Worm (Caenorhabditis elegans): Measurements from ENCODE around the gene kel-10.
"Not testable (repeated sequence)": the region's sequence is repeated elsewhere in the genome, so short reads cannot be mapped to it uniquely, and the experiment has no call there.

The kel-10 gene

ce11 chrIII:10078151-10078550 lies 23.1 kb downstream of the kel-10 start, which contains the start of gene T16G12.9:
T16G12.9 (minus strand) TSS chrIII:10078251.
- TF ChIP-seq W03F9.2 (tag; optimal IDR thresholded peaks at IDR 0.05) (no peak), him-1 (tag; optimal IDR thresholded peaks at IDR 0.05) (no peak), dao-5 (tag; optimal IDR thresholded peaks at IDR 0.05) (no peak)

- TF ChIP-seq him-1 (tag; optimal IDR thresholded peaks at IDR 0.05) (no peak), W03F9.2 (tag; optimal IDR thresholded peaks at IDR 0.05) (no peak), dao-5 (tag; optimal IDR thresholded peaks at IDR 0.05) (no peak)
These were observed 25.2 kb downstream of the kel-10 start for ce11 chrIII:10076042-10076441.

ce11 chrIII:10069278-10069677 lies 32.0 kb downstream of the kel-10 start, which contains the start of gene T16G12.6:
T16G12.6 (plus strand) TSS chrIII:10069578.
- no peak for TF ChIP-seq W03F9.2 (tag; optimal IDR thresholded peaks at IDR 0.05)
- no peak for TF ChIP-seq him-1 (tag; optimal IDR thresholded peaks at IDR 0.05)
- no peak for TF ChIP-seq dao-5 (tag; optimal IDR thresholded peaks at IDR 0.05)

ce11 chrIII:10064140-10064539 lies 37.1 kb downstream of the kel-10 start, which contains the start of gene ekl-6:
ekl-6 (plus strand) TSS chrIII:10064404.
- TF ChIP-seq dao-5 (tag; optimal IDR thresholded peaks at IDR 0.05) (no peak), W03F9.2 (tag; optimal IDR thresholded peaks at IDR 0.05) (peak; percentile 51)

ce11 chrIII:10060573-10060972 lies 40.7 kb downstream of the kel-10 start, which contains the start of gene T16G12.13:
T16G12.13 (plus strand) TSS chrIII:10060865.
- no peak for TF ChIP-seq dao-5 (tag; optimal IDR thresholded peaks at IDR 0.05)
- no peak for TF ChIP-seq him-1 (tag; optimal IDR thresholded peaks at IDR 0.05)
- no peak for TF ChIP-seq W03F9.2 (tag; optimal IDR thresholded peaks at IDR 0.05)

- TF ChIP-seq him-1 (tag; optimal IDR thresholded peaks at IDR 0.05), result no peak
- TF ChIP-seq W03F9.2 (tag; optimal IDR thresholded peaks at IDR 0.05), result no peak
- TF ChIP-seq dao-5 (tag; optimal IDR thresholded peaks at IDR 0.05), result no peak
These were observed 42.2 kb downstream of the kel-10 start, which contains the start of gene T16G12.8 for ce11 chrIII:10059002-10059401. T16G12.8 (plus strand) TSS chrIII:10059302.

- TF ChIP-seq him-1 (tag; optimal IDR thresholded peaks at IDR 0.05), result no peak
These were observed 43.7 kb downstream of the kel-10 start, which contains the start of gene T16G12.4 for ce11 chrIII:10057518-10057917. T16G12.4 (plus strand) TSS chrIII:10057818.

- TF ChIP-seq W03F9.2 (tag; optimal IDR thresholded peaks at IDR 0.05), result no peak
- no peak for TF ChIP-seq him-1 (tag; optimal IDR thresholded peaks at IDR 0.05)
- TF ChIP-seq dao-5 (tag; optimal IDR thresholded peaks at IDR 0.05), result no peak
These were observed 45.2 kb downstream of the kel-10 start, which contains the start of gene T16G12.10 for ce11 chrIII:10056033-10056432. T16G12.10 (minus strand) TSS chrIII:10056133.

ce11 chrIII:10053312-10053711 lies 47.9 kb downstream of the kel-10 start, which contains the start of gene T16G12.12:
T16G12.12 (plus strand) TSS chrIII:10053612.
- TF ChIP-seq him-1, dao-5, W03F9.2 (tag; optimal IDR thresholded peaks at IDR 0.05): not testable (repeated sequence)

- TF ChIP-seq W03F9.2, him-1, dao-5 (tag; optimal IDR thresholded peaks at IDR 0.05): not testable (repeated sequence)
These were observed 50.9 kb downstream of the kel-10 start, which contains the start of gene T16G12.3 for ce11 chrIII:10050321-10050720. T16G12.3 (plus strand) TSS chrIII:10050621.

- TF ChIP-seq W03F9.2 (tag; optimal IDR thresholded peaks at IDR 0.05) (no peak), dao-5 (tag; optimal IDR thresholded peaks at IDR 0.05) (no peak), him-1 (tag; optimal IDR thresholded peaks at IDR 0.05) (no peak)
These were observed 51.6 kb downstream of the kel-10 start, which contains the start of gene T16G12.1 for ce11 chrIII:10049682-10050081. T16G12.1 (minus strand) TSS chrIII:10049857.

Measured in whole organism, L4/young adult.